Worm (Caenorhabditis elegans) whole organism, mixed stage, embryonic: ENCODE measurements around the gene nhr-25.

ENCODE experiments used
- M03D4.4 ChIP-seq: sonication (generic microtip); optimal IDR thresholded peaks from 2 replicates; lab custom pipeline; 2017; ENCODE audit warnings: mild to moderate bottlenecking, missing genetic modification characterization, missing compliant biosample characterization
- bed-3 ChIP-seq: fragments of 200-800 bp; sonication (Bioruptor generic); optimal IDR thresholded peaks from 3 replicates; lab custom pipeline; 2018; ENCODE audit warnings: mild to moderate bottlenecking, missing genetic modification characterization, moderate library complexity, missing compliant biosample characterization
- blmp-1 ChIP-seq: fragments of 150-350 bp; optimal IDR thresholded peaks from 2 replicates; lab custom pipeline; 2014; ENCODE audit warnings: missing biosample characterization, missing genetic modification characterization
- ceh-39 ChIP-seq: fragments of 150-350 bp; optimal IDR thresholded peaks from 2 replicates; lab custom pipeline; 2014; ENCODE audit warnings: missing biosample characterization, missing genetic modification characterization
- ceh-43 ChIP-seq: fragments of 200-800 bp; sonication (Bioruptor generic); optimal IDR thresholded peaks from 2 replicates; lab custom pipeline; 2018; ENCODE audit warnings: mild to moderate bottlenecking, missing genetic modification characterization, moderate library complexity, missing compliant biosample characterization
- ceh-83 ChIP-seq: fragments of 200-800 bp; sonication (Bioruptor generic); optimal IDR thresholded peaks from 2 replicates; lab custom pipeline; 2018; ENCODE audit warnings: mild to moderate bottlenecking, missing genetic modification characterization, missing compliant biosample characterization
- ces-1 ChIP-seq: fragments of 150-350 bp; optimal IDR thresholded peaks from 2 replicates; lab custom pipeline; 2014; ENCODE audit warnings: missing biosample characterization, missing genetic modification reagents, missing genetic modification characterization
- cnd-1 ChIP-seq: fragments of 200-800 bp; sonication (Bioruptor generic); optimal IDR thresholded peaks from 2 replicates; lab custom pipeline; 2018; ENCODE audit warnings: mild to moderate bottlenecking, missing genetic modification characterization, missing compliant biosample characterization
- drap-1 ChIP-seq: fragments of 200-800 bp; sonication (Bioruptor generic); optimal IDR thresholded peaks from 3 replicates; lab custom pipeline; 2018; ENCODE audit warnings: mild to moderate bottlenecking, missing genetic modification characterization, missing compliant biosample characterization
- elt-1 ChIP-seq: sonication (generic microtip); optimal IDR thresholded peaks from 2 replicates; lab custom pipeline; 2017; ENCODE audit warnings: missing genetic modification characterization, mild to moderate bottlenecking, missing compliant biosample characterization, antibody characterized with exemption, moderate library complexity, borderline replicate concordance; ENCODE audit not compliant: insufficient read depth
- elt-3 ChIP-seq: fragments of 150-350 bp; optimal IDR thresholded peaks from 2 replicates; lab custom pipeline; 2014; ENCODE audit warnings: missing biosample characterization, missing genetic modification characterization
- flh-1 ChIP-seq: fragments of 200-800 bp; sonication (Bioruptor generic); optimal IDR thresholded peaks from 2 replicates; lab custom pipeline; 2018; ENCODE audit warnings: mild to moderate bottlenecking, missing genetic modification characterization, moderate library complexity, missing compliant biosample characterization
- ham-2 ChIP-seq: fragments of 200-800 bp; sonication (Bioruptor generic); optimal IDR thresholded peaks from 2 replicates; lab custom pipeline; 2018; ENCODE audit warnings: mild to moderate bottlenecking, missing genetic modification characterization, missing compliant biosample characterization
- hlh-1 ChIP-seq: fragments of 150-350 bp; optimal IDR thresholded peaks from 2 replicates; lab custom pipeline; 2014; ENCODE audit warnings: missing biosample characterization, missing genetic modification reagents, missing genetic modification characterization
- lin-13 ChIP-seq: fragments of 150-350 bp; optimal IDR thresholded peaks from 2 replicates; lab custom pipeline; 2014; ENCODE audit warnings: missing biosample characterization, missing genetic modification characterization
- lin-32 ChIP-seq: fragments of 200-800 bp; sonication (Bioruptor generic); optimal IDR thresholded peaks from 2 replicates; lab custom pipeline; 2018; ENCODE audit warnings: mild to moderate bottlenecking, missing genetic modification characterization, missing compliant biosample characterization
- lsy-2 ChIP-seq: fragments of 150-350 bp; optimal IDR thresholded peaks from 2 replicates; lab custom pipeline; 2014; ENCODE audit warnings: missing biosample characterization, missing genetic modification characterization
- mab-5 ChIP-seq: fragments of 150-350 bp; optimal IDR thresholded peaks from 2 replicates; lab custom pipeline; 2014; ENCODE audit warnings: missing biosample characterization, missing genetic modification characterization
- mep-1 ChIP-seq: fragments of 150-350 bp; optimal IDR thresholded peaks from 2 replicates; lab custom pipeline; 2017; ENCODE audit warnings: missing biosample characterization, missing genetic modification reagents, missing genetic modification characterization, inconsistent platforms
- mls-2 ChIP-seq: sonication (generic microtip); optimal IDR thresholded peaks from 2 replicates; lab custom pipeline; 2016; ENCODE audit warnings: mild to moderate bottlenecking, missing genetic modification characterization, moderate library complexity, missing compliant biosample characterization
- nhr-2 ChIP-seq: fragments of 150-350 bp; optimal IDR thresholded peaks from 2 replicates; lab custom pipeline; 2014; ENCODE audit warnings: missing biosample characterization, missing genetic modification characterization
- nhr-237 ChIP-seq: fragments of 150-350 bp; optimal IDR thresholded peaks from 2 replicates; lab custom pipeline; 2014; ENCODE audit warnings: missing biosample characterization, missing genetic modification characterization
- nhr-28 ChIP-seq: fragments of 150-350 bp; optimal IDR thresholded peaks from 2 replicates; lab custom pipeline; 2014; ENCODE audit warnings: missing biosample characterization, missing genetic modification characterization
- pha-4 ChIP-seq: fragments of 150-350 bp; optimal IDR thresholded peaks from 2 replicates; lab custom pipeline; 2018; ENCODE audit warnings: missing biosample characterization, missing genetic modification reagents, missing genetic modification characterization
- sem-2 ChIP-seq: fragments of 200-800 bp; sonication (Bioruptor generic); optimal IDR thresholded peaks from 2 replicates; lab custom pipeline; 2018; ENCODE audit warnings: mild to moderate bottlenecking, missing genetic modification characterization, missing compliant biosample characterization
- snpc-4 ChIP-seq: fragments of 150-350 bp; optimal IDR thresholded peaks from 2 replicates; lab custom pipeline; 2014; ENCODE audit warnings: missing biosample characterization, missing genetic modification characterization
- sptf-1 ChIP-seq: sonication (generic microtip); optimal IDR thresholded peaks from 2 replicates; lab custom pipeline; 2017; ENCODE audit warnings: mild to moderate bottlenecking, missing genetic modification characterization, moderate library complexity, missing compliant biosample characterization
- tbx-8 ChIP-seq: fragments of 200-800 bp; sonication (Bioruptor generic); optimal IDR thresholded peaks from 2 replicates; lab custom pipeline; 2018; ENCODE audit warnings: mild to moderate bottlenecking, missing genetic modification characterization, moderate library complexity, missing compliant biosample characterization
- unc-120 ChIP-seq: sonication (generic microtip); optimal IDR thresholded peaks from 2 replicates; lab custom pipeline; 2017; ENCODE audit warnings: missing genetic modification characterization, missing compliant biosample characterization; ENCODE audit not compliant: poor library complexity, severe bottlenecking
- unc-39 ChIP-seq: fragments of 150-350 bp; optimal IDR thresholded peaks from 2 replicates; lab custom pipeline; 2014; ENCODE audit warnings: missing biosample characterization, missing genetic modification characterization
- unc-62 ChIP-seq: fragments of 150-350 bp; optimal IDR thresholded peaks from 2 replicates; lab custom pipeline; 2014; ENCODE audit warnings: missing biosample characterization, missing genetic modification reagents, missing genetic modification characterization
- zip-8 ChIP-seq: fragments of 150-350 bp; optimal IDR thresholded peaks from 2 replicates; lab custom pipeline; 2014; ENCODE audit warnings: missing biosample characterization, missing genetic modification characterization
- ztf-11 ChIP-seq: fragments of 150-350 bp; optimal IDR thresholded peaks from 2 replicates; lab custom pipeline; 2014; ENCODE audit warnings: missing biosample characterization, missing genetic modification characterization

nhr-25 gene

DNA sequence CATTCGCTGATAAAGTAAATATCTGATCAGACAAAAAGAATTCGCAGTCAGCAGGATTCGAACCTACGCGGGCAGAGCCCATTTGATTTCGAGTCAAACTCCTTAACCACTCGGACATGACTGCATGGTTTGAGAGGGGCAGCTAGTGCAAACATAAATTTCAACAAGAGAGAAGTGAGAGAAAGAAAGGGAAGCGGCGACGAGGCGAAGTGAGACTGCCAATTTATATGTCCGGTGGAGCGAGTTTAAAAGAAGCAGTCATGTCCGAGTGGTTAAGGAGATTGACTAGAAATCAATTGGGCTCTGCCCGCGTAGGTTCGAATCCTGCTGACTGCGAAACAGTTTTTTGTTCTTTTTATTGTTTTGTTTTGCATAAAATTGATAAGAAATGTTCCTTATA is 38.0 kb downstream of the nhr-25 start:
- TF ChIP-seq lin-13 (peak; percentile 41), lsy-2 (tag; lab: Kevin White, UChicago) (peak; percentile 50), sptf-1 (tag; lab: Kevin White, UChicago) (peak; percentile 95), hlh-1 (peak; percentile 63), bed-3 (GFP tag; lab: Kevin White, UChicago) (peak; percentile 88), cnd-1 (tag; lab: Kevin White, UChicago) (peak; percentile 81), M03D4.4 (tag; lab: Kevin White, UChicago) (peak; percentile 90), elt-3 (peak; percentile 54), tbx-8 (peak; percentile 56), mls-2 (tag; lab: Kevin White, UChicago) (peak; percentile 96), nhr-237 (peak; percentile 73), nhr-28 (tag; lab: Kevin White, UChicago) (peak; percentile 59), ceh-43 (GFP tag; lab: Kevin White, UChicago) (peak; percentile 86), ham-2 (peak; percentile 80), lin-32 (GFP tag; lab: Kevin White, UChicago) (peak; percentile 88), ztf-11 (tag; lab: Kevin White, UChicago) (peak; percentile 4), flh-1 (GFP tag; lab: Kevin White, UChicago) (peak; percentile 85), sem-2 (GFP tag; lab: Kevin White, UChicago) (peak; percentile 72), ceh-83 (peak; percentile 94), unc-62 (peak; percentile 42), pha-4 (tag; lab: Kevin White, UChicago) (peak; percentile 3), drap-1 (peak; percentile 96), ces-1 (peak; percentile 85), unc-120 (tag; lab: Kevin White, UChicago) (peak; percentile 94), mab-5 (tag; lab: Kevin White, UChicago) (peak; percentile 29), mep-1 (tag; lab: Kevin White, UChicago) (peak; percentile 63), ceh-39 (peak; percentile 35)

ce11 chrX:13048258-13048657 is 40.0 kb downstream of the nhr-25 start, which contains the start of gene C53C7.3:
Gene C53C7.3, plus strand, starts transcription at chrX:13048558.
- TF ChIP-seq elt-3 = no peak
- TF ChIP-seq lin-13 = no peak
- no peak for TF ChIP-seq lsy-2 (tag; lab: Kevin White, UChicago)

DNA sequence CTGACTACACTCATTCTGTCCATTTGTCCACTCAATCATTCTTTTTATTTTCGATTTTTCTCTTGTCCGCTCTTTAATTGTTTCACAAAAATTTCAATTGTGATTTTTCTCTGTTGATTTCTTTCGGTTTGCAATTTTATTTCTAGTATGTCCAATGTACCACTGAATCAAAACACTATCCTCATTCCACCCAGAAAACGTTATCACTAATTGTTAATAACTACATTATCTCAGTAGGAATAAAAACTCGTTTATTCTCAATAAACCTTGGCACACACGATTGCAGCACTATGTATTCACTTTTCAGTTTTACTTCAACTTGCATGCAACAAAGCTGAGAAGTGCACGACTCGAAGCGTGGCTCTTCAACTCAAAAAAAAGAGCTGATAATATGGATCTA is 43.1 kb downstream of the nhr-25 start, which contains the start of gene K03A11.1:
Gene K03A11.1, plus strand, starts transcription at position 301 of the 400 bp plus-strand sequence.
- TF ChIP-seq blmp-1 (no peak), cnd-1 (tag; lab: Kevin White, UChicago) (no peak), drap-1 (no peak), sptf-1 (tag; lab: Kevin White, UChicago) (no peak), unc-120 (tag; lab: Kevin White, UChicago) (no peak), mab-5 (tag; lab: Kevin White, UChicago) (no peak), nhr-28 (tag; lab: Kevin White, UChicago) (no peak), lin-13 (no peak), bed-3 (GFP tag; lab: Kevin White, UChicago) (no peak), nhr-237 (no peak), mep-1 (tag; lab: Kevin White, UChicago) (no peak), nhr-2 (no peak), snpc-4 (no peak)

DNA sequence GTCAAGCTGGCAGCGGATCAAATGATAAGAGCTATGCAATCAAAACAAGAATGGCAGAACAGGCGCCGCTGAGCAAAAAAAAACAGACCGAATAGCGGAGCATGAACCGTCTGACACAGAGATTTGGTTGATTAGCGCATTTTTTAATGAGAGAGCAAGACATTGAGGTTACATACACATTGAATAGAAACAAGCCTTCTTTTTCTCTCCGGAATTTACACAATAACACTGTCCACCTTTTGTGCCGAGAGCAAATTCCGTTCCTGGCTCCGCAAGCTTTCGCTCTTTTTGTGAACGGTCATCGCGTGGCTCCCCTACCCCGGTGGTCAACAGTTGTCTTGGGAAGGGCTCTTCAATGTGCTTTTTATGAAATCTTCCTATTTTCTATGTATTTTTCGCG is 47.3 kb downstream of the nhr-25 start, which contains the start of gene K03A11.6:
Gene K03A11.6, plus strand, starts transcription at position 301 of the 400 bp plus-strand sequence.
- no peak for TF ChIP-seq zip-8 (tag; lab: Kevin White, UChicago)
- no peak for TF ChIP-seq flh-1 (GFP tag; lab: Kevin White, UChicago)
- TF ChIP-seq mab-5 (tag; lab: Kevin White, UChicago) = no peak
- no peak for TF ChIP-seq cnd-1 (tag; lab: Kevin White, UChicago)
- TF ChIP-seq, all 35 proteins: peak for 0

DNA sequence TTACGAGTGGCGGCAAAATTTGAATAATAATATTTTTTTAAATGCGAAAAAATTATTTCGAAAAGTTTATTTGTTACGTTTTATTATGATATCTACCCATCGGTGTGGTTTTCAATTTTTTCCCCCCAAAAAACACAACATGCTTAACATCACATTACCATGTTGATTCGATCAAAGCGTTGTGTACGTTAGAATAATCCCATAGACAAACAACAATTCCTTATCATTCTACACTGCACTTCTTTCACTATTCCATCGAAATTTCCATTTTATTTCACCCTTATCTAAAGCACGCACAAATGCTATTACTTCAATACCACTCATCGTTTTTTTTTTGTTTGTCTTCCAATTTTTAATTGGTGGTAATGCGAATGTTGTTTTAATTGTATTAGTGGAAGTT is 51.7 kb downstream of the nhr-25 start:
- TF ChIP-seq ceh-43 (GFP tag; lab: Kevin White, UChicago) = no peak
- TF ChIP-seq hlh-1 = no peak
- TF ChIP-seq unc-39 (tag; lab: Kevin White, UChicago) = no peak
- no peak for TF ChIP-seq ham-2
- no peak for TF ChIP-seq ces-1
- TF ChIP-seq flh-1 (GFP tag; lab: Kevin White, UChicago) = no peak
- TF ChIP-seq M03D4.4 (tag; lab: Kevin White, UChicago) = no peak
- no peak for TF ChIP-seq elt-1 (tag; lab: Kevin White, UChicago)
- TF ChIP-seq ztf-11 (tag; lab: Kevin White, UChicago) = no peak
- TF ChIP-seq bed-3 (GFP tag; lab: Kevin White, UChicago) = no peak
- TF ChIP-seq unc-120 (tag; lab: Kevin White, UChicago) = no peak
- no peak for TF ChIP-seq unc-62
- no peak for TF ChIP-seq drap-1
- TF ChIP-seq mab-5 (tag; lab: Kevin White, UChicago) = no peak
- no peak for TF ChIP-seq pha-4 (tag; lab: Kevin White, UChicago)
- TF ChIP-seq snpc-4 = no peak
